Fruit fly (Drosophila melanogaster) whole organism, embryonic: ENCODE measurements around the gene OtopLc.

ENCODE experiments used
- Ada2b ChIP-seq: fragments of 200-800 bp; sonication (Bioruptor generic); IDR thresholded peaks from 2 replicates; pipeline ENCODE4 v1.3.6; 2022; ENCODE audit warnings: missing biosample characterization, missing genetic modification characterization
- Asciz ChIP-seq: fragments of 200-800 bp; sonication (Bioruptor generic); optimal IDR thresholded peaks from 2 replicates; lab custom pipeline; 2017; ENCODE audit warnings: missing biosample characterization, mild to moderate bottlenecking, missing genetic modification characterization, missing genetic modification reagents
- B-H2 ChIP-seq: fragments of 200-800 bp; sonication (Bioruptor generic); optimal IDR thresholded peaks from 2 replicates; lab custom pipeline; 2018; ENCODE audit warnings: missing biosample characterization, mild to moderate bottlenecking, missing genetic modification characterization
- BEAF-32 ChIP-seq: fragments of 200-800 bp; sonication (Bioruptor generic); optimal IDR thresholded peaks from 3 replicates; lab custom pipeline; 2017; ENCODE audit warnings: missing biosample characterization, missing genetic modification characterization, mild to moderate bottlenecking, moderate library complexity, missing genetic modification reagents
- CG11504 ChIP-seq: fragments of 200-800 bp; sonication (Bioruptor generic); optimal IDR thresholded peaks from 3 replicates; lab custom pipeline; 2019; ENCODE audit warnings: missing biosample characterization, mild to moderate bottlenecking, missing genetic modification characterization, moderate library complexity
- CG12744 ChIP-seq: fragments of 200-800 bp; sonication (Bioruptor generic); optimal IDR thresholded peaks from 2 replicates; lab custom pipeline; 2016; ENCODE audit warnings: missing biosample characterization, missing genetic modification characterization
- CG12942 ChIP-seq: fragments of 200-800 bp; sonication (Bioruptor generic); optimal IDR thresholded peaks from 3 replicates; lab custom pipeline; 2016; ENCODE audit warnings: missing biosample characterization, missing genetic modification characterization
- CG13624 ChIP-seq: fragments of 200-800 bp; sonication (Bioruptor generic); optimal IDR thresholded peaks from 2 replicates; lab custom pipeline; 2016; ENCODE audit warnings: missing biosample characterization, missing genetic modification characterization
- CG14441 ChIP-seq: fragments of 200-800 bp; sonication (Bioruptor generic); IDR thresholded peaks from 2 replicates; pipeline ENCODE4 v1.3.6; 2022; ENCODE audit warnings: missing biosample characterization, missing genetic modification characterization
- CG14667 ChIP-seq: fragments of 200-800 bp; sonication (Bioruptor generic); IDR thresholded peaks from 2 replicates; pipeline ENCODE4 v1.3.6; 2022; ENCODE audit warnings: missing biosample characterization, missing genetic modification characterization
- CG15073 ChIP-seq: fragments of 200-800 bp; sonication (Bioruptor generic); optimal IDR thresholded peaks from 2 replicates; lab custom pipeline; 2016; ENCODE audit warnings: missing biosample characterization, missing genetic modification characterization
- CG18476 ChIP-seq: fragments of 200-800 bp; sonication (Bioruptor generic); optimal IDR thresholded peaks from 2 replicates; lab custom pipeline; 2016; ENCODE audit warnings: missing biosample characterization, mild to moderate bottlenecking, missing genetic modification characterization
- CG2129 ChIP-seq: fragments of 200-800 bp; sonication (Bioruptor generic); IDR thresholded peaks from 2 replicates; pipeline ENCODE4 v1.3.6; 2022; ENCODE audit warnings: missing biosample characterization, missing genetic modification characterization; ENCODE audit not compliant: partially characterized antibody
- CG3726 ChIP-seq: fragments of 200-800 bp; sonication (Bioruptor generic); IDR thresholded peaks from 3 replicates; pipeline ENCODE4, ENCODE4 v1.3.6; 2022; ENCODE audit warnings: missing biosample characterization, missing genetic modification characterization
- CG42726 ChIP-seq: fragments of 200-800 bp; sonication (Bioruptor generic); IDR thresholded peaks from 2 replicates; pipeline ENCODE4 v1.3.6; 2022; ENCODE audit warnings: missing biosample characterization, missing genetic modification characterization; ENCODE audit not compliant: partially characterized antibody
- CG6654 ChIP-seq: fragments of 200-800 bp; sonication (Bioruptor generic); optimal IDR thresholded peaks from 2 replicates; lab custom pipeline; 2017; ENCODE audit warnings: missing biosample characterization, mild to moderate bottlenecking, missing genetic modification characterization
- CG6854 ChIP-seq: fragments of 200-800 bp; sonication (Bioruptor generic); optimal IDR thresholded peaks from 3 replicates; lab custom pipeline; 2017; ENCODE audit warnings: missing biosample characterization, mild to moderate bottlenecking, missing genetic modification characterization
- CG7372 ChIP-seq: fragments of 200-800 bp; sonication (Bioruptor generic); IDR thresholded peaks from 2 replicates; pipeline ENCODE4 v1.3.6; 2022; ENCODE audit warnings: missing biosample characterization, missing genetic modification characterization
- CG8388 ChIP-seq: fragments of 200-800 bp; sonication (Bioruptor generic); optimal IDR thresholded peaks from 2 replicates; lab custom pipeline; 2019; ENCODE audit warnings: missing biosample characterization, mild to moderate bottlenecking, missing genetic modification characterization, moderate library complexity
- CHES-1-like ChIP-seq: fragments of 200-800 bp; sonication (Bioruptor generic); optimal IDR thresholded peaks from 2 replicates; lab custom pipeline; 2016; ENCODE audit warnings: missing biosample characterization, missing genetic modification characterization
- CkIIα-i1 ChIP-seq: fragments of 200-800 bp; sonication (Bioruptor generic); IDR thresholded peaks from 2 replicates; pipeline ENCODE4 v1.3.6; 2022; ENCODE audit warnings: missing biosample characterization, missing genetic modification characterization
- Ets97D ChIP-seq: fragments of 200-800 bp; sonication (Bioruptor generic); optimal IDR thresholded peaks from 3 replicates; lab custom pipeline; 2016; ENCODE audit warnings: missing biosample characterization, missing genetic modification characterization
- HmgD ChIP-seq: fragments of 200-800 bp; sonication (Bioruptor generic); optimal IDR thresholded peaks from 3 replicates; lab custom pipeline; 2016; ENCODE audit warnings: missing biosample characterization, missing genetic modification characterization
- Mes4 ChIP-seq: fragments of 200-800 bp; sonication (Bioruptor generic); optimal IDR thresholded peaks from 2 replicates; lab custom pipeline; 2016; ENCODE audit warnings: missing biosample characterization, missing genetic modification characterization
- Mrtf ChIP-seq: fragments of 200-800 bp; sonication (Bioruptor generic); IDR thresholded peaks from 3 replicates; pipeline ENCODE4 v1.3.6; 2022; ENCODE audit warnings: missing biosample characterization, missing genetic modification characterization
- Pdp1 ChIP-seq, 2 experiments: fragments of 200-800 bp; sonication (Bioruptor generic); optimal IDR thresholded peaks; 3 replicates each; lab custom pipeline; 2016; ENCODE audit warnings: missing biosample characterization in 2 of 2, missing genetic modification characterization in 2 of 2, mild to moderate bottlenecking in 1 of 2, moderate library complexity in 1 of 2
- Sox100B ChIP-seq: fragments of 200-800 bp; sonication (Bioruptor generic); optimal IDR thresholded peaks from 3 replicates; lab custom pipeline; 2018; ENCODE audit warnings: missing biosample characterization, mild to moderate bottlenecking, missing genetic modification characterization
- Sox102F ChIP-seq: fragments of 200-800 bp; sonication (Bioruptor generic); optimal IDR thresholded peaks from 2 replicates; lab custom pipeline; 2018; ENCODE audit warnings: missing biosample characterization, mild to moderate bottlenecking, missing genetic modification characterization, moderate library complexity
- Sry-δ ChIP-seq: fragments of 200-800 bp; sonication (Bioruptor generic); optimal IDR thresholded peaks from 2 replicates; lab custom pipeline; 2016; ENCODE audit warnings: missing biosample characterization, missing genetic modification characterization
- ash1 ChIP-seq: fragments of 200-800 bp; sonication (Bioruptor generic); optimal IDR thresholded peaks from 2 replicates; lab custom pipeline; 2018; ENCODE audit warnings: missing biosample characterization, mild to moderate bottlenecking, missing genetic modification characterization
- az2 ChIP-seq: fragments of 200-800 bp; sonication (Bioruptor generic); optimal IDR thresholded peaks from 3 replicates; lab custom pipeline; 2016; ENCODE audit warnings: missing biosample characterization, missing genetic modification characterization
- bab2 ChIP-seq: fragments of 200-800 bp; sonication (Bioruptor generic); optimal IDR thresholded peaks from 2 replicates; lab custom pipeline; 2016; ENCODE audit warnings: missing biosample characterization, missing genetic modification characterization
- bbx ChIP-seq: fragments of 200-800 bp; sonication (Bioruptor generic); IDR thresholded peaks from 2 replicates; pipeline ENCODE4 v1.3.6; 2022; ENCODE audit warnings: missing biosample characterization, missing genetic modification characterization; ENCODE audit not compliant: partially characterized antibody
- croc ChIP-seq: fragments of 200-800 bp; sonication (Bioruptor generic); conservative IDR thresholded peaks from 3 replicates; pipeline ENCODE4 v1.3.6; 2022; ENCODE audit warnings: missing biosample characterization, missing genetic modification characterization
- dpn ChIP-seq, 2 experiments: fragments of 200-800 bp; sonication (Bioruptor generic); optimal IDR thresholded peaks; 3 replicates each; lab custom pipeline; 2016; ENCODE audit warnings: missing biosample characterization in 2 of 2, missing genetic modification characterization in 2 of 2
- fu2 ChIP-seq: fragments of 200-800 bp; sonication (Bioruptor generic); optimal IDR thresholded peaks from 2 replicates; lab custom pipeline; 2016; ENCODE audit warnings: missing biosample characterization, missing genetic modification characterization
- hbn ChIP-seq: fragments of 200-800 bp; sonication (Bioruptor generic); IDR thresholded peaks from 2 replicates; pipeline ENCODE4 v1.3.6; 2022; ENCODE audit warnings: missing biosample characterization, missing genetic modification characterization; ENCODE audit not compliant: partially characterized antibody
- her ChIP-seq: fragments of 200-800 bp; sonication (Bioruptor generic); optimal IDR thresholded peaks from 2 replicates; lab custom pipeline; 2016; ENCODE audit warnings: missing biosample characterization, missing genetic modification characterization
- insv ChIP-seq, 2 experiments: fragments of 200-800 bp; sonication (Bioruptor generic); optimal IDR thresholded peaks; 3 replicates each; lab custom pipeline; 2016 to 2018; ENCODE audit warnings: missing biosample characterization in 2 of 2, missing genetic modification characterization in 2 of 2
- kay ChIP-seq: fragments of 200-800 bp; sonication (Bioruptor generic); optimal IDR thresholded peaks from 2 replicates; lab custom pipeline; 2016; ENCODE audit warnings: missing biosample characterization, missing genetic modification characterization
- pita ChIP-seq: fragments of 200-800 bp; sonication (Bioruptor generic); optimal IDR thresholded peaks from 2 replicates; lab custom pipeline; 2017; ENCODE audit warnings: missing biosample characterization, mild to moderate bottlenecking, missing genetic modification characterization
- pnt ChIP-seq: fragments of 200-800 bp; sonication (Bioruptor generic); optimal IDR thresholded peaks from 3 replicates; lab custom pipeline; 2016; ENCODE audit warnings: missing biosample characterization, missing genetic modification characterization
- zen2 ChIP-seq: fragments of 200-800 bp; sonication (Bioruptor generic); IDR thresholded peaks from 3 replicates; pipeline ENCODE4 v1.3.6; 2022; ENCODE audit warnings: missing biosample characterization, missing genetic modification characterization; ENCODE audit not compliant: partially characterized antibody

The OtopLc gene

DNA sequence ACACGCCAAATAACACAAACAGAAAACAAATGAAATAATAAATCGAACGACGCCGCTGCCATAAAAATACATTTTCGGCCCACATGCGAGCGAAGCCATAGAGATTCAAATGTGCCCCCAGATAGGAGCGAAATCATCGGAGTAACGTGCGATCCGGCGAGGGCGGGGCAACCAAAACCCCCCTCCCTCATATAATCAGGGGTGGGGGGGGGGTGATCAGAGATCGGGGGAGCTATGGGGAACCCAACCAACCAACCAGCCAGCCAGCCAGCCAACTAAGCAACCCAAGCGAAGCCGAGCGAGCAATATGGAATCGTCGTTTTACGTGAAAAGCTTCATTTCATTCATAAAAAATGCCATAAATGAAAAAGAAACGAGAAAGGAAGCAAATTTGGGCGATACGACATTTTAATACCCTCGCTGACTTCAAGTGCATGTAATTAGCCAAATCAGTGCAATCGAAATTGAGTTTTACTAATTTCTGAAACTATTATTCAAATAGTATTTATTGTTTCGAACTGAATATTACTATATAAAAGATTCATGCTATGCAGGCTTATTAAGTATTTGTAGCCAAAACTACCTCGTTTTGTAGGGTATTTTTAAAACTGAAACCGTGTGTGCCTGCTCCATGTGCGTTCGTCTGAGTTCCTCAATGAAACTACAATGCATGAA, 37.3 kb upstream of the OtopLc start (continued):
- peak; percentile 48; the same call in 2 of the 3 replicates for TF ChIP-seq croc (GFP tag; lab: Robert Waterston, UW)
- no peak for TF ChIP-seq her (GFP tag; lab: Kevin White, UChicago)
- peak; percentile 66 for TF ChIP-seq Asciz
- TF ChIP-seq CG6854 (GFP tag; lab: Kevin White, UChicago): peak; percentile 55
- TF ChIP-seq bbx (GFP tag; lab: Robert Waterston, UW): no peak
- TF ChIP-seq CG6654 (GFP tag; lab: Kevin White, UChicago): peak; percentile 31
- TF ChIP-seq CG8388: peak; percentile 75
- TF ChIP-seq dpn (GFP tag; optimal IDR thresholded peaks at IDR 0.05; lab: Kevin White, UChicago): peak; percentile 51 to 63
- peak; percentile 83 for TF ChIP-seq Sox102F
- peak; percentile 79 for TF ChIP-seq CG11504
- no peak for TF ChIP-seq zen2
- peak; percentile 58 for TF ChIP-seq Sox100B (GFP tag; lab: Kevin White, UChicago)
- no peak for TF ChIP-seq CG15073 (GFP tag; lab: Kevin White, UChicago)
- TF ChIP-seq az2 (GFP tag; lab: Kevin White, UChicago): peak; percentile 43
- no peak for TF ChIP-seq fu2 (GFP tag; lab: Kevin White, UChicago)
- TF ChIP-seq pnt (GFP tag; lab: Kevin White, UChicago): peak; percentile 27
- no peak for TF ChIP-seq B-H2 (GFP tag; lab: Kevin White, UChicago)
- TF ChIP-seq Mrtf (GFP tag; lab: Robert Waterston, UW): 0 out of 3 replicates have a peak, but pooled peaks have one; percentile 25
- TF ChIP-seq CHES-1-like: peak; percentile 14
- TF ChIP-seq kay (GFP tag; lab: Kevin White, UChicago): peak; percentile 27
- TF ChIP-seq CG3726 (GFP tag; lab: Robert Waterston, UW): peak; percentile 33; the same call in 1 of the 3 replicates
- TF ChIP-seq CG14667: no peak
- TF ChIP-seq CG12744 (GFP tag; lab: Kevin White, UChicago): no peak
- TF ChIP-seq bab2 (GFP tag; lab: Kevin White, UChicago): peak; percentile 7
- peak; percentile 54 for TF ChIP-seq CG14441 (GFP tag; lab: Robert Waterston, UW)
- TF ChIP-seq CG2129: no peak
- TF ChIP-seq CG42726 (GFP tag; lab: Robert Waterston, UW): no peak
- peak; percentile 45 for TF ChIP-seq Mes4 (GFP tag; lab: Kevin White, UChicago)
- no peak for TF ChIP-seq ash1 (GFP tag; lab: Kevin White, UChicago)
- peak; percentile 27 for TF ChIP-seq CG18476 (GFP tag; lab: Kevin White, UChicago)
- no peak for TF ChIP-seq pita (GFP tag; lab: Kevin White, UChicago)
- peak; percentile 36; the same call in 1 of the 2 replicates for TF ChIP-seq Ada2b (GFP tag; lab: Robert Waterston, UW)
- no peak for TF ChIP-seq CG7372
- TF ChIP-seq CG12942 (GFP tag; lab: Kevin White, UChicago): peak; percentile 34
- TF ChIP-seq Ets97D: no peak
- TF ChIP-seq Sry-δ (GFP tag; lab: Kevin White, UChicago): no peak
- no peak for TF ChIP-seq BEAF-32 (GFP tag; lab: Kevin White, UChicago)
- no peak for TF ChIP-seq CkIIα-i1 (GFP tag; lab: Robert Waterston, UW)
- no peak for TF ChIP-seq hbn (GFP tag; lab: Robert Waterston, UW)
- TF ChIP-seq CG13624: no peak
- peak; percentile 47 to 57 for TF ChIP-seq Pdp1 (GFP tag; optimal IDR thresholded peaks at IDR 0.05; lab: Kevin White, UChicago)
- TF ChIP-seq insv (GFP tag; optimal IDR thresholded peaks at IDR 0.05; lab: Kevin White, UChicago): no peak
- TF ChIP-seq HmgD: no peak
